Fruit fly (Drosophila melanogaster): Measurements from ENCODE around the gene Rab19.

- TF ChIP-seq h (optimal IDR thresholded peaks at IDR 0.05) = no peak
- no peak for TF ChIP-seq psq (optimal IDR thresholded peaks at IDR 0.05)
Observed at dm6 chr3L:8318916-8319506, 22.2 kb downstream of the Rab19 start, which contains the start of gene CG43059.
